Worm (Caenorhabditis elegans): Measurements from ENCODE around the gene srw-35.

DNA sequence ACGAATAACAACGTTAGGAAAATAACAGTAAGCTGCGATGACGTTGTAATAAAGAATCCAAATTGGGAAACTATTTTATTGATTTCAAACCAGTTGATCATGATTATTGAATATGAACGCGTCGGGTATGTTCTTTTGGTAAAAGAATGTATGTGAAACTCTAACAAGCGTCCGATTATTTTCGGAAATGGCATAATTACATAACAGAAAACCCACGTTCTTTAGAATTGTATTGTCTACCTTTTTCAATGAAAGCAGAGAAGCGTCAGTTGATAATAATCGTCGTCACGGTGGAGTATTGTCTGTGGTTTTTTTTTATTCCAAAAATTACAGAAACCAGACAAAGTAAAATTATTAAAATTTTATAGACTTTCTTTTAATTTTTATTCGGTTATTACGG is 17.2 kb upstream of the srw-35 start, which contains the start of gene str-14:
- TF ChIP-seq W03F9.2 (tag; optimal IDR thresholded peaks at IDR 0.05): no peak
- no peak for TF ChIP-seq him-1 (tag; optimal IDR thresholded peaks at IDR 0.05)
- no peak for TF ChIP-seq dao-5 (tag; optimal IDR thresholded peaks at IDR 0.05)
